Worm (Caenorhabditis elegans) whole organism, late embryonic: Measurements from ENCODE around the gene F09E5.14.

ENCODE experiments used
- C08G9.2 ChIP-seq: sonication (generic microtip); optimal IDR thresholded peaks from 2 replicates; lab custom pipeline; 2016; ENCODE audit warnings: mild to moderate bottlenecking, missing genetic modification characterization, moderate library complexity, missing compliant biosample characterization
- F13H6.1 ChIP-seq: sonication (generic microtip); optimal IDR thresholded peaks from 2 replicates; lab custom pipeline; 2016; ENCODE audit warnings: missing genetic modification characterization, missing compliant biosample characterization
- ama-1 ChIP-seq: fragments of 150-350 bp; optimal IDR thresholded peaks from 2 replicates; lab custom pipeline; 2014
- ceh-14 ChIP-seq: sonication (generic microtip); optimal IDR thresholded peaks from 2 replicates; lab custom pipeline; 2016; ENCODE audit warnings: missing genotype, missing genetic modification characterization, missing compliant biosample characterization
- ceh-18 ChIP-seq: sonication (generic microtip); optimal IDR thresholded peaks from 2 replicates; lab custom pipeline; 2016; ENCODE audit warnings: missing genetic modification characterization, missing compliant biosample characterization
- ceh-19 ChIP-seq: fragments of 200-800 bp; sonication (Bioruptor generic); optimal IDR thresholded peaks from 2 replicates; lab custom pipeline; 2018; ENCODE audit warnings: mild to moderate bottlenecking, missing genetic modification characterization, missing compliant biosample characterization
- ceh-22 ChIP-seq: sonication (generic microtip); optimal IDR thresholded peaks from 2 replicates; lab custom pipeline; 2017; ENCODE audit warnings: missing biosample characterization, missing genetic modification characterization
- ceh-30 ChIP-seq: fragments of 150-350 bp; optimal IDR thresholded peaks from 2 replicates; lab custom pipeline; 2014; ENCODE audit warnings: missing biosample characterization, missing genetic modification characterization
- ceh-31 ChIP-seq: sonication (generic microtip); optimal IDR thresholded peaks from 2 replicates; lab custom pipeline; 2016; ENCODE audit warnings: missing genetic modification characterization, missing compliant biosample characterization
- ceh-34 ChIP-seq: sonication (generic microtip); optimal IDR thresholded peaks from 2 replicates; lab custom pipeline; 2016; ENCODE audit warnings: mild to moderate bottlenecking, missing genetic modification characterization, missing compliant biosample characterization
- ceh-45 ChIP-seq: fragments of 200-800 bp; sonication (Bioruptor generic); IDR thresholded peaks from 2 replicates; pipeline ENCODE4 v1.3.6; 2022; ENCODE audit warnings: missing genetic modification reagents, missing genetic modification characterization, missing compliant biosample characterization
- ceh-48 ChIP-seq: sonication (generic microtip); optimal IDR thresholded peaks from 2 replicates; lab custom pipeline; 2016; ENCODE audit warnings: missing genetic modification characterization, inconsistent platforms, missing compliant biosample characterization
- ceh-9 ChIP-seq: sonication (generic microtip); optimal IDR thresholded peaks from 2 replicates; lab custom pipeline; 2016; ENCODE audit warnings: mild to moderate bottlenecking, missing genetic modification characterization, inconsistent platforms, missing compliant biosample characterization
- che-1 ChIP-seq: sonication (generic microtip); optimal IDR thresholded peaks from 2 replicates; lab custom pipeline; 2016; ENCODE audit warnings: mild to moderate bottlenecking, missing genetic modification characterization, missing compliant biosample characterization
- dmd-4 ChIP-seq: sonication (generic microtip); optimal IDR thresholded peaks from 2 replicates; lab custom pipeline; 2016; ENCODE audit warnings: borderline replicate concordance, missing genetic modification characterization, missing compliant biosample characterization
- dve-1 ChIP-seq: sonication (generic microtip); optimal IDR thresholded peaks from 2 replicates; lab custom pipeline; 2017; ENCODE audit warnings: antibody characterized with exemption, mild to moderate bottlenecking, missing genetic modification characterization, missing compliant biosample characterization
- elt-2 ChIP-seq: sonication (generic microtip); optimal IDR thresholded peaks from 2 replicates; lab custom pipeline; 2016; ENCODE audit warnings: missing genetic modification reagents, missing genetic modification characterization, missing compliant biosample characterization
- elt-4 ChIP-seq: sonication (generic microtip); optimal IDR thresholded peaks from 2 replicates; lab custom pipeline; 2016; ENCODE audit warnings: missing genetic modification characterization, missing compliant biosample characterization
- ets-4 ChIP-seq: sonication (generic microtip); optimal IDR thresholded peaks from 2 replicates; lab custom pipeline; 2016; ENCODE audit warnings: missing genetic modification characterization, missing compliant biosample characterization
- eyg-1 ChIP-seq: sonication (generic microtip); optimal IDR thresholded peaks from 2 replicates; lab custom pipeline; 2016; ENCODE audit warnings: missing genotype, missing genetic modification characterization, missing compliant biosample characterization
- fax-1 ChIP-seq: sonication (generic microtip); optimal IDR thresholded peaks from 2 replicates; lab custom pipeline; 2016; ENCODE audit warnings: missing genotype, missing genetic modification characterization, missing compliant biosample characterization
- fkh-10 ChIP-seq: fragments of 150-350 bp; optimal IDR thresholded peaks from 2 replicates; lab custom pipeline; 2014; ENCODE audit warnings: missing biosample characterization, missing genetic modification reagents, missing genetic modification characterization
- fkh-6 ChIP-seq: sonication (generic microtip); optimal IDR thresholded peaks from 2 replicates; lab custom pipeline; 2016; ENCODE audit warnings: missing genetic modification characterization, missing compliant biosample characterization
- gmeb-2 ChIP-seq: sonication (generic microtip); optimal IDR thresholded peaks from 2 replicates; lab custom pipeline; 2016; ENCODE audit warnings: missing genetic modification characterization, inconsistent platforms, missing compliant biosample characterization
- hlh-15 ChIP-seq: sonication (generic microtip); optimal IDR thresholded peaks from 2 replicates; lab custom pipeline; 2016; ENCODE audit warnings: missing genetic modification characterization, missing compliant biosample characterization
- hlh-30 ChIP-seq: sonication (generic microtip); optimal IDR thresholded peaks from 2 replicates; lab custom pipeline; 2017; ENCODE audit warnings: antibody characterized with exemption, missing genetic modification characterization, missing compliant biosample characterization; ENCODE audit not compliant: insufficient read depth
- hlh-6 ChIP-seq: sonication (generic microtip); optimal IDR thresholded peaks from 2 replicates; lab custom pipeline; 2016; ENCODE audit warnings: missing genotype, missing genetic modification characterization, missing compliant biosample characterization
- lim-6 ChIP-seq: sonication (generic microtip); optimal IDR thresholded peaks from 2 replicates; lab custom pipeline; 2016; ENCODE audit warnings: missing genetic modification characterization, missing compliant biosample characterization
- lin-11 ChIP-seq: fragments of 200-800 bp; sonication (Bioruptor generic); optimal IDR thresholded peaks from 2 replicates; lab custom pipeline; 2018; ENCODE audit warnings: mild to moderate bottlenecking, missing genetic modification characterization, missing compliant biosample characterization
- mec-3 ChIP-seq: sonication (generic microtip); optimal IDR thresholded peaks from 2 replicates; lab custom pipeline; 2016; ENCODE audit warnings: borderline replicate concordance, missing genetic modification characterization, missing compliant biosample characterization
- nfya-1 ChIP-seq: sonication (generic microtip); optimal IDR thresholded peaks from 2 replicates; lab custom pipeline; 2017; ENCODE audit warnings: missing genetic modification characterization, mild to moderate bottlenecking, missing compliant biosample characterization, antibody characterized with exemption, moderate library complexity
- nhr-11 ChIP-seq: fragments of 150-350 bp; optimal IDR thresholded peaks from 2 replicates; lab custom pipeline; 2014; ENCODE audit warnings: missing biosample characterization, missing genetic modification characterization
- pag-3 ChIP-seq: sonication (generic microtip); optimal IDR thresholded peaks from 2 replicates; lab custom pipeline; 2016; ENCODE audit warnings: missing compliant biosample characterization, missing genetic modification characterization, borderline replicate concordance
- pax-1 ChIP-seq: fragments of 150-350 bp; optimal IDR thresholded peaks from 2 replicates; lab custom pipeline; 2014; ENCODE audit warnings: missing biosample characterization, missing genetic modification characterization
- pha-2 ChIP-seq: sonication (generic microtip); optimal IDR thresholded peaks from 2 replicates; lab custom pipeline; 2017; ENCODE audit warnings: mild to moderate bottlenecking, missing genetic modification characterization, missing compliant biosample characterization
- pha-4 ChIP-seq: fragments of 150-350 bp; optimal IDR thresholded peaks from 2 replicates; lab custom pipeline; 2018; ENCODE audit warnings: missing biosample characterization, missing genetic modification reagents, missing genetic modification characterization
- pqm-1 ChIP-seq: sonication (generic microtip); optimal IDR thresholded peaks from 2 replicates; lab custom pipeline; 2016; ENCODE audit warnings: missing genetic modification characterization, missing compliant biosample characterization
- pros-1 ChIP-seq: fragments of 150-350 bp; optimal IDR thresholded peaks from 2 replicates; lab custom pipeline; 2014; ENCODE audit warnings: missing biosample characterization, missing genetic modification reagents, missing genetic modification characterization
- rnt-1 ChIP-seq: sonication (generic microtip); optimal IDR thresholded peaks from 2 replicates; lab custom pipeline; 2016; ENCODE audit warnings: missing genetic modification characterization, missing compliant biosample characterization
- sdc-2 ChIP-seq: sonication (generic microtip); optimal IDR thresholded peaks from 2 replicates; lab custom pipeline; 2016; ENCODE audit warnings: missing genotype, missing genetic modification characterization, missing compliant biosample characterization
- sox-4 ChIP-seq: sonication (generic microtip); optimal IDR thresholded peaks from 2 replicates; lab custom pipeline; 2017; ENCODE audit warnings: mild to moderate bottlenecking, missing genetic modification characterization, inconsistent platforms, missing compliant biosample characterization
- syd-9 ChIP-seq: sonication (generic microtip); optimal IDR thresholded peaks from 2 replicates; lab custom pipeline; 2016; ENCODE audit warnings: mild to moderate bottlenecking, missing genetic modification characterization, moderate library complexity, missing compliant biosample characterization
- tbx-2 ChIP-seq: sonication (generic microtip); optimal IDR thresholded peaks from 2 replicates; lab custom pipeline; 2016; ENCODE audit warnings: missing genetic modification characterization, missing compliant biosample characterization
- tbx-7 ChIP-seq: sonication (generic microtip); optimal IDR thresholded peaks from 2 replicates; lab custom pipeline; 2016; ENCODE audit warnings: missing genotype, missing genetic modification characterization, missing compliant biosample characterization
- ttx-3 ChIP-seq: sonication (generic microtip); optimal IDR thresholded peaks from 2 replicates; lab custom pipeline; 2016; ENCODE audit warnings: missing genetic modification reagents, missing genetic modification characterization, missing compliant biosample characterization
- unc-42 ChIP-seq: sonication (generic microtip); optimal IDR thresholded peaks from 2 replicates; lab custom pipeline; 2016; ENCODE audit warnings: missing genotype, missing genetic modification characterization, missing compliant biosample characterization
- unc-55 ChIP-seq: sonication (generic microtip); optimal IDR thresholded peaks from 2 replicates; lab custom pipeline; 2017; ENCODE audit warnings: missing biosample characterization, missing genetic modification reagents, missing genetic modification characterization
- ztf-16 ChIP-seq: sonication (generic microtip); optimal IDR thresholded peaks from 2 replicates; lab custom pipeline; 2017; ENCODE audit warnings: missing genetic modification characterization, missing compliant biosample characterization

Gene F09E5.14

ce11 chrII:5330206-5330686 lies 14.4 kb downstream of the F09E5.14 start:
- TF ChIP-seq hlh-6 (tag; lab: Kevin White, UChicago) (no peak), ceh-18 (tag; lab: Kevin White, UChicago) (peak; percentile 57), fax-1 (no peak), ceh-45 (GFP tag; lab: Robert Waterston, UW) (no peak), dmd-4 (no peak), ceh-34 (tag; lab: Kevin White, UChicago) (no peak), unc-55 (peak; percentile 88), mec-3 (tag; lab: Kevin White, UChicago) (no peak), unc-42 (tag; lab: Kevin White, UChicago) (no peak), pax-1 (tag; lab: Kevin White, UChicago) (peak; percentile 52), pha-4 (tag; lab: Kevin White, UChicago) (no peak), ceh-31 (tag; lab: Kevin White, UChicago) (peak; percentile 31), nfya-1 (tag; lab: Kevin White, UChicago) (peak; percentile 70), rnt-1 (tag; lab: Kevin White, UChicago) (no peak), ceh-30 (no peak), syd-9 (tag; lab: Kevin White, UChicago) (no peak), tbx-2 (tag; lab: Kevin White, UChicago) (no peak), ztf-16 (tag; lab: Kevin White, UChicago) (no peak), sdc-2 (tag; lab: Kevin White, UChicago) (no peak), pag-3 (tag; lab: Kevin White, UChicago) (no peak), che-1 (tag; lab: Kevin White, UChicago) (no peak), ceh-48 (tag; lab: Kevin White, UChicago) (no peak), pros-1 (tag; lab: Kevin White, UChicago) (no peak), ama-1 (lab: Kevin White, UChicago) (no peak), dve-1 (tag; lab: Kevin White, UChicago) (no peak), fkh-6 (no peak), ceh-19 (GFP tag; lab: Kevin White, UChicago) (no peak), gmeb-2 (no peak), pqm-1 (tag; lab: Kevin White, UChicago) (peak; percentile 55), hlh-30 (peak; percentile 48), ceh-14 (tag; lab: Kevin White, UChicago) (no peak), lim-6 (no peak), ceh-9 (tag; lab: Kevin White, UChicago) (no peak), sox-4 (tag; lab: Kevin White, UChicago) (no peak), nhr-11 (tag; lab: Kevin White, UChicago) (no peak), C08G9.2 (tag; lab: Kevin White, UChicago) (no peak), elt-4 (tag; lab: Kevin White, UChicago) (no peak), eyg-1 (tag; lab: Kevin White, UChicago) (no peak), elt-2 (peak; percentile 59), ceh-22 (no peak), pha-2 (tag; lab: Kevin White, UChicago) (no peak), fkh-10 (GFP tag; lab: Kevin White, UChicago) (no peak), hlh-15 (tag; lab: Kevin White, UChicago) (no peak), tbx-7 (tag; lab: Kevin White, UChicago) (no peak), lin-11 (tag; lab: Kevin White, UChicago) (no peak), ets-4 (no peak), ttx-3 (tag; lab: Kevin White, UChicago) (no peak), F13H6.1 (tag; lab: Kevin White, UChicago) (no peak)
